Worm (Caenorhabditis elegans) whole organism, L4/young adult: ENCODE data around the gene C04C11.25.
A peak's percentile ranks its signal among the peaks of the same experiment; 100 is the strongest.

Experiments
- W03F9.2 ChIP-seq: fragments of 150-350 bp; optimal IDR thresholded peaks from 2 replicates; lab custom pipeline; 2014; ENCODE audit warnings: missing biosample characterization, missing genetic modification characterization
- dao-5 ChIP-seq: sonication (generic microtip); optimal IDR thresholded peaks from 2 replicates; lab custom pipeline; 2016; ENCODE audit warnings: missing genotype, missing genetic modification characterization, moderate library complexity, missing compliant biosample characterization
- him-1 ChIP-seq: sonication (generic microtip); optimal IDR thresholded peaks from 2 replicates; lab custom pipeline; 2016; ENCODE audit warnings: missing genotype, missing genetic modification reagents, missing genetic modification characterization, missing compliant biosample characterization

C04C11.25 gene

DNA sequence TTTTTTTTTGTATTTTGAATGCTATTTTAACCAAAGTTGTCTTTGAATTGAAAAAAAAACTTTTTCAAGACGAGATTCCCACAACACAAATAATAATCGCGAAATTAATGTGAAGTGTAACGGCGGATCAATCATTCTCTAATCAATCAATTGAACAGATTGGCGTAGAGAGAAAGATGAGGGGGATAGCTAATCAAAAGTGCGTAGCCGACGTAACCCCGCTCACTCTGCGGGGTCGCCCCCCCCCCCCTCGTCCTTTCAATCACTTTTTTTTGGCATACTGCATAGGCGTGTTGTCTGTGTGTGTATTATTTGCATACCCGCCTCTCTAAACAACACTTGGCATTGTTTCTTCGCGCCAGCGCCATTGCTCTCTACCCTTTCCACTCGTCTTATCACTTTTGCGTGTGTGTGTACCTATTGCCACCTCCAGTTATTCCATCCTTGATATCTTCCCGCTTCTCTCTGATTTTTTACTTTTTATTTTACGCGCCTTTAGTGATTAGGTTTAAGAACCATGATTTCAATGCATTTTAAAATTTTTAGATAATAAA, 9.2 kb upstream of the C04C11.25 start:
- TF ChIP-seq dao-5 (tag; lab: Kevin White, UChicago) (no peak), W03F9.2 (tag; lab: Kevin White, UChicago) (no peak), him-1 (tag; lab: Kevin White, UChicago) (no peak)

DNA sequence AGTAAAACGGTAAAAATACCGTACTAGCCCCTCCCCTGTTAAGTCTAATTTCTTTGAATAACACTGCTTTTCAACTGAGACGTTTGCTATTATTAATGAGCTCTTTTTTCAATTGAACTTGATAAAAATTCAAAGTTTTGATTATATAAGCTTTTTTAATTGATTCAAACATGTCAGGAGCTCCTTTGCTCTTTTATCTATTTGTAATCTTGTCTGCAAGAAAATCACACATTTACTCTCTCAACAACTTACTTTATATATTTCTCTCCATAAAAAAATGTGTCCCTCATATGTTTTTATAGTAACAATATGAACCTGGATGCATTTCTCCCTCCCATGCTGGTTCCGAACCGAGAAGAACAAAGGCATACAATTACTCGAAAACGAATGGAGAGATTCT, 5.0 kb upstream of the C04C11.25 start, which contains the start of gene C04C11.1:
C04C11.1 (plus strand) TSS at position 301 of the 400 bp plus-strand sequence.
- TF ChIP-seq dao-5 (tag; lab: Kevin White, UChicago) (no peak), W03F9.2 (tag; lab: Kevin White, UChicago) (no peak), him-1 (tag; lab: Kevin White, UChicago) (no peak)

DNA sequence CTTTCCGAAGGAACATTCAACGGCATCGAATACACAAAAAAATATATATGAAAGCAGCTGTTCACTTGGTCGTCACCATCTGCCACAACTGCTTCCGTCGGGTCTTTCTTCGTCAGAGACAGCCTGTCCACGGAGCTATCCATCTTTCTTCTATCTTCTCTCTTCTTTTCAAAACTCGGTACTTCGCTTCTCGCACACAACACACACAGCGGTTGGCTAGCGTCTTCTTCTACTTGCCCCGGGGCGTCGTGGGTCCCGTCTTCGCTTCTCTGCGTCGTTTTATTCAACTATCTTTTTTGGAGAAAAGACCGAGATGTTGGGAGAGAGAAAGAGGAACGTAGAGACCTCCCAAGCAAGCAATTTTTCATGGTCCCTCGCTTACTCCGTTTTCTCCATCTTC, 1.4 kb upstream of the C04C11.25 start:
- TF ChIP-seq W03F9.2 (tag; lab: Kevin White, UChicago) (no peak), dao-5 (tag; lab: Kevin White, UChicago) (no peak), him-1 (tag; lab: Kevin White, UChicago) (peak; percentile 82)

DNA sequence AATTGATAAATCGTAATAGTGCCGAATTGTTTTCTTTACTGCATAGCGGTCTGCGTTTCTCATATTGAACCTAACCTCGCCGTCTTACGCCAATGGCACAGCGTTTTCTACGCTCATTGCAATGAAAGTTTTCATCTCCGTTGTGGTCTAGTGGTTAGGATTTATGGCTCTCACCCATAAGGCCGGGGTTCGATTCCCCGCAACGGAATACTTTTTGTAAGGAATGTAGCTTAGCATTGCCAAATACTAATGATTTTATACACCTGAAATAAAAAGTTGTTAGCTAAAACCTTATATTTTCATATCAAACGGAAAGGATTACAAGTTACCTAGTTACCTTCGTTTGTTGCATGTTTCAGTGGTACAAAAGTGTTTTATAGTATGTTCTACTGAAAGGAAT, 542 bp upstream of the C04C11.25 start:
- TF ChIP-seq him-1 (tag; lab: Kevin White, UChicago) (peak; percentile 95), W03F9.2 (tag; lab: Kevin White, UChicago) (peak; percentile 59), dao-5 (tag; lab: Kevin White, UChicago) (peak; percentile 73)

DNA sequence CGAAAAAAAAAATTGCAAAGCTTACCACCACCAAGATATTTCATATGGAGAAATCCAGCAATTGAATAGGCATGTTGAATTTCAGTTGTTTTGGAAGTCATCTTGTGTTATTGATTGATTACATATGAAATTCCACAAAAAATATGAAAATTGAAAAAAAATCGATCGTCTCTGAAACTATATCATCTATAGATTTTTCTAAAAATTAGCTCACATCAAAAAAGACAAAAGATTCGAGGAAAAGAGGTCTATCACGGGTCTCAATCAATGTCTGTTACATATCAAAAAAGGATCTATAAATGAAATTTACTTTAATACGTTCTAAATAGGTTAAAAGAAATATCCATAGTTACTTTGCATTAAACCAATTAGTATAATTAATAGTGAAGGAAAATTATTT, 2.8 kb downstream of the C04C11.25 start, which contains the start of gene tbc-19:
tbc-19 (minus strand) TSS at position 101 of the 400 bp plus-strand sequence.
- TF ChIP-seq him-1 (tag; lab: Kevin White, UChicago) (no peak), dao-5 (tag; lab: Kevin White, UChicago) (no peak), W03F9.2 (tag; lab: Kevin White, UChicago) (no peak)

DNA sequence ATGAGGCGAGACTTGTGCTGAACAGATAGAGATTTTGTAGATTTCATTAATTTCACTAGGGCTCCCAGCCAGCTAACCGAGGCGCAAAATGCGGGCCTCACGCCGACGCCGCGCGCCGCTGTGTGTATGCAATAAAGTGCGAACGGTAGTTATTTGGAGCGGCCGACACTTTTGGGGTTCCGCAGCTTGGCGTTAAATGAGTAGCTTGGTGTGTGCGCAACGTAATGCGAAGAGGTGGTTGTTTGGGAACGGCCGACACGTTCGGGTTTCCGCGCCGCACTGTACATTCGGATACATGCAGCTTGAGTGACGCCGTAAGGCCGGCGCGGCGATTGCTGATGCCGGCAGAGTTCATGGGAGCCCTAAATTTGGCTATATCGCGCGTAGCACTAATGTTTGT, 7.1 kb downstream of the C04C11.25 start:
- TF ChIP-seq dao-5 (tag; lab: Kevin White, UChicago) (no peak), him-1 (tag; lab: Kevin White, UChicago) (no peak), W03F9.2 (tag; lab: Kevin White, UChicago) (no peak)

DNA sequence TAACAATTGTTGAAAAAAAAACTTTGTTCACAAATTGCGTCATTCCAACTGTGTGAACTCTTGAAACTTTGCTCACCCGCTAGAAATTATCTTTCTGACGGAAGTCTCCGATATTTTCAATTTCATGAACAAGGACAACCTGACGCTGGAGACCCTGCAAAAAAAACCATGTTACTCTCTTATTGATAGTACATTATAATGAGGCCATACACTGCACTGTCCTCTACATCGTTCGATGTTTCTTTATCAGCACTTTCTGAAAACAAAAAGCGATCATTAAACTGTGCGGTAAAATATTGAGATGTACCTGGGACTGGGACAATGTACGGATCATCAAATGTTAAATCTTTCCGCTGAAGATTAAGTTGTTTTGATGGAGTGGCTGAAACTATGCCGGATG, 11.7 kb downstream of the C04C11.25 start:
- TF ChIP-seq W03F9.2 (tag; lab: Kevin White, UChicago) (no peak), him-1 (tag; lab: Kevin White, UChicago) (no peak), dao-5 (tag; lab: Kevin White, UChicago) (no peak)

DNA sequence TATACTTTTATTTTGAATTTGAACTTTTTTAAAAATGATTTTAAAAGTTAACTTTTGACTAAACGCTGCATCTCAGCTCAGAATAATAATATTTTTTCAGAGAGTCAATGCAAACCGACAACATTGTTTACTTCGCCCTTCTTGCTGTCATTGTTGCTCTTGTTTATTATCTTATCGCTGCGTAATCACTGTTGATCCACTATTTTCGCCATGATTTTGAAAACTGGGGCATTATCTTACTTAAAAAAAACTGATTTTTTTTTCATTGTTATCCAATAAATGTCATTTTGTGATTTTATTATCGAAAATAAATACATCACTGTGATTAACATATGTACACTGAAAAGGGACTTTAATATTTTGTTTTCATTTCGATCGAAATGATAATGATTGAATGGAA, 12.5 kb downstream of the C04C11.25 start:
- TF ChIP-seq dao-5 (tag; lab: Kevin White, UChicago): no peak
- TF ChIP-seq him-1 (tag; lab: Kevin White, UChicago): no peak
- TF ChIP-seq W03F9.2 (tag; lab: Kevin White, UChicago): no peak

DNA sequence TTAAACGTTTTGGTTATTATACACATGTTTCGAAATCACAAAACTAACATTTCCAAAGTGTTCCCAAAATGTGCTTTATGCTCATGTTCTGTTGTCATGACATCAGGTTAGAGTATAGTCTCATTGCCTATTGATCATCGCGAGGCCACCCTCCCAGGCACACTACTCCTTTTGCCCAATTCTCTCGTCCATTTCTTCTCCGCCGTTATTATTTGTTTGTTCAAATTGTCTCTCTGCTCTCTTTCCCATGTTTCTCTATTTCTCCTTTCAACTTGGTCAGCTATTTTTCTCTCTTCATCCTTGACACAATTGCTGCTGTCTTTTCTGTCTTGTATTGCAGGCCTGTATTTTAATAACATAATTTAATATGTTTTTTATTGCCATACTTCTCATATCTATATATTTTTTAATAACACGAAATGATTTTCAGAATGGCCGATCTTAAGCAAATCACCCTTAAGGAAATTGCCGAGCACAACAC, 13.7 kb downstream of the C04C11.25 start, which contains the start of gene cytb-5.1:
cytb-5.1 (plus strand) TSS at position 431 of the 481 bp plus-strand sequence.
- TF ChIP-seq dao-5 (tag; lab: Kevin White, UChicago): no peak
- TF ChIP-seq him-1 (tag; lab: Kevin White, UChicago): no peak

DNA sequence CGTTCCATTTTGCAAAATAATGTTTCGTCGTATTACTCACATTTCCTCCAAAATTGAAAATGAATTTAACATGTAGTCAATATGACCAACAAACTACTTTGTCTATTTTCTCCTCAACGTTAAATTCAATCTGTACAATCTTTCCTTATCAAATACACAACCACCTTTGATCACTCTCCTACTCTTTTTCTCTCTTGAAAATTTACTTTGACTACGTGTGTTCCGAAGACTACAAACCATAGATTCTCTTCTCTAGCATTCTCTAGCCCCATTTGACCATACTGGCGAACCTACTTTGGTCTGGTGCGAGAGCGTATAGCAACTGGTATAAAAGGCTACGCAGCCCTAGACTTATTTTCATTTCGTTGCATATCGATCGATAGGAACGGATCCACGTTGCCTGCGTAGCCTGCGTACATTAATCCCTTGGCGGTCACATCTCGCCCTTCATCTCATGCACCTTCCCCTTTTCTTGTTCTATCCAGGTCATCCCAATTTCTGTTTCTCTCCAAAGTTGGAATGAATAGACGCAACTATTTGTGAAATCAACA, 15.0 kb downstream of the C04C11.25 start:
- TF ChIP-seq W03F9.2 (tag; lab: Kevin White, UChicago) (no peak), him-1 (tag; lab: Kevin White, UChicago) (no peak), dao-5 (tag; lab: Kevin White, UChicago) (no peak)

DNA sequence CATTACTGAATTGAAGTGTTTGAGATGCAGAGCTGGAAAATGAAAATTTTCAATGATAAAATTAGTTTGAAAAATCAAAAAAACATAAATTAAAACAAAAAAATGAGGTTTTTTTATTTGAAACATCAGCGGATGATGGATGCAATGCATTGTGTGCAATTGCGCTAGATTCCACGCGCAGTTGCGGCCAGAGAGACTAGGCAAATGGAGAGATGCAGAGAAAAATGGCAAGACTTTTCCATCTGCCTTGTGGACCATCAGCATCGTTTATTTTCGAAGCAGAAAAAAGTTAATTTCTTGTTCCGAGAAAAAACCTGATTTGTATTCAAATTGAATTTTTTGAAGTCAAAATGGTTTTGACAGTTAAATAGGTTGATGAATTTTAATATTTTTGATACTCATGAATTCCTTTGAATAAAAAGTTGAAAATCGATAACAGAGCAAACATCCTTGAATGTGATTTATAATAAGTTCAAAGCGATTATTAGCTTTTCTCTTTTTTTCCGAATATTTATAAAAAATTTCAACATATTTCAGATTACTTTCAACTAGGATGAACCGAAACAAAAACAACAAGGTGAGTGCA, 19.4 kb downstream of the C04C11.25 start, which contains the start of the genes C31E10.5 and C31E10.6:
C31E10.5 (minus strand) TSS at position 32 of the 586 bp plus-strand sequence.
C31E10.6 (plus strand) TSS at position 536 of the 586 bp plus-strand sequence.
- TF ChIP-seq W03F9.2 (tag; lab: Kevin White, UChicago) (no peak), dao-5 (tag; lab: Kevin White, UChicago) (no peak), him-1 (tag; lab: Kevin White, UChicago) (no peak)

DNA sequence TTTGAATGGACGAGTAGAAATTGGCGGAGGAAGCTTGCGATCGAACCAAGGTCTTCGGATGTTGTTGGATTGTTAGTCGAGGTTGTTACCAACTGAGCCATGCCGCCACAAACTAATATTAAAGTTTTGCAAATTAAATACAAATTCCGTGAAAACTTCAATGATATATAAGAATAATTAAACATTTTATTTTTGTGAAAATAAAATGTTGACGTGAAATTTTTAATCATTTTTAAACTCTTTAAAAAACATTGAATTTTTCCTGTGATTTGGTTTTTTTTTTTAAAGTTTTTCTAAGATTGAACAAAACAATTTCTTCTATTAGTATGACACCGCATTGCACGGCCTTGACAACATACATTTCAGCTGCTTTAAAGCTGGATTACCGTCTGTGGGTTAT, 24.6 kb downstream of the C04C11.25 start, which contains the start of gene C31E10.11:
C31E10.11 (minus strand) TSS at position 101 of the 400 bp plus-strand sequence.
- no peak for TF ChIP-seq dao-5 (tag; lab: Kevin White, UChicago)
- no peak for TF ChIP-seq him-1 (tag; lab: Kevin White, UChicago)
- TF ChIP-seq W03F9.2 (tag; lab: Kevin White, UChicago): no peak

DNA sequence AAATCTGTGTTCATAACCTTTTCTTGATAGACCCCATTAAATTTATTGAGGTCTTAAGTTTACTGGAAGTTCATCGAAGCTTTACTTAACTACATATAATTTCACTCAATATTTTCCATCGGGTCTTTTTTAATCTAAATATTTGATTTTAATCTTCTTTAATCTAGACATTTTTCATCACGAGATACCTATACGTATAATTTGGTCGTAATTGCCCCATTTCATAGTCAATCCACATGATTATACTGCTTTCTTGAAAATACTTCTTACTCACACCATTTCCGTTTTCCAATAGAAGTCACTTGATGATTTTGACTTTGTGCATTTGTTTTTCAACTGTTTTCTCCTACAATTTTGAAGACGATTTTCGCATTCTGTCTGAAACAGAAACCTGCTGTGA, 29.0 kb downstream of the C04C11.25 start, which contains the start of gene irld-24:
irld-24 (plus strand) TSS at position 301 of the 400 bp plus-strand sequence.
- TF ChIP-seq dao-5 (tag; lab: Kevin White, UChicago) (no peak), W03F9.2 (tag; lab: Kevin White, UChicago) (no peak), him-1 (tag; lab: Kevin White, UChicago) (no peak)
